Worm (Caenorhabditis elegans): ENCODE data around the gene ZC250.2.

ce11 chrV:5842507-5843144 is 50.5 kb downstream of the ZC250.2 start:
- TF ChIP-seq egl-43 (GFP tag; IDR thresholded peaks at IDR 0.05) (no peak), ZK546.5 (tag; optimal IDR thresholded peaks at IDR 0.05) (no peak), fos-1 (tag; optimal IDR thresholded peaks at IDR 0.05) (no peak), F49E8.2 (tag; optimal IDR thresholded peaks at IDR 0.05; ENCODE audit: borderline replicate concordance) (no peak), pha-4 (GFP tag; IDR thresholded peaks at IDR 0.05) (no peak), pha-4 (tag; optimal IDR thresholded peaks at IDR 0.05) (no peak), nhr-25 (tag; optimal IDR thresholded peaks at IDR 0.05; ENCODE audit: borderline replicate concordance, insufficient read depth) (no peak), Y5F2A.4 (GFP tag; optimal IDR thresholded peaks at IDR 0.05) (no peak), unc-39 (tag; optimal IDR thresholded peaks at IDR 0.05) (no peak), skn-1 (tag; optimal IDR thresholded peaks at IDR 0.05) (no peak), nhr-237 (tag; optimal IDR thresholded peaks at IDR 0.05) (no peak)
